Worm (Caenorhabditis elegans) whole organism, L1 larva: ENCODE measurements around the gene C54C6.4.

Experiments
- C34B4.2 ChIP-seq: sonication (generic microtip); optimal IDR thresholded peaks from 2 replicates; lab custom pipeline; 2017; ENCODE audit warnings: mild to moderate bottlenecking, missing genetic modification characterization, missing compliant biosample characterization
- F16B12.6 ChIP-seq: fragments of 150-350 bp; optimal IDR thresholded peaks from 2 replicates; lab custom pipeline; 2014; ENCODE audit warnings: missing biosample characterization, missing genetic modification characterization
- aha-1 ChIP-seq: fragments of 150-350 bp; optimal IDR thresholded peaks from 2 replicates; lab custom pipeline; 2014; ENCODE audit warnings: missing biosample characterization, missing genetic modification characterization
- alr-1 ChIP-seq: fragments of 200-800 bp; sonication (Bioruptor generic); optimal IDR thresholded peaks from 2 replicates; lab custom pipeline; 2018; ENCODE audit warnings: borderline replicate concordance, mild to moderate bottlenecking, missing genetic modification characterization, missing compliant biosample characterization
- blmp-1 ChIP-seq: fragments of 150-350 bp; optimal IDR thresholded peaks from 2 replicates; lab custom pipeline; 2014; ENCODE audit warnings: missing biosample characterization, missing genetic modification characterization
- ceh-82 ChIP-seq, 3 experiments: fragments of 150-350 bp in 1 of 3; sonication (generic microtip) in 2 of 3; optimal IDR thresholded peaks; 2 replicates each; lab custom pipeline; 2014 to 2017; ENCODE audit warnings: missing biosample characterization in 3 of 3, missing genetic modification characterization in 3 of 3
- ceh-88 ChIP-seq: fragments of 200-800 bp; sonication (Bioruptor generic); IDR thresholded peaks from 2 replicates; pipeline ENCODE4 v1.3.6; 2022; ENCODE audit warnings: missing genetic modification characterization, missing compliant biosample characterization
- ceh-90 ChIP-seq: sonication (generic microtip); optimal IDR thresholded peaks from 2 replicates; lab custom pipeline; 2016; ENCODE audit warnings: missing genetic modification characterization, missing compliant biosample characterization
- dsc-1 ChIP-seq: sonication (generic microtip); optimal IDR thresholded peaks from 2 replicates; lab custom pipeline; 2016; ENCODE audit warnings: mild to moderate bottlenecking, missing genetic modification characterization, missing compliant biosample characterization
- efl-1 ChIP-seq, 4 experiments: fragments of 150-350 bp; optimal IDR thresholded peaks in 3 of 4; peaks in 1 of 4; 1 replicate in 1 of 4; 2 replicates in 3 of 4; lab custom pipeline; 2014; ENCODE audit warnings: missing biosample characterization in 2 of 4, missing genetic modification characterization in 2 of 4, missing genetic modification reagents in 2 of 4
- efl-3 ChIP-seq: fragments of 200-800 bp; sonication (Bioruptor generic); optimal IDR thresholded peaks from 2 replicates; lab custom pipeline; 2018; ENCODE audit warnings: mild to moderate bottlenecking, missing genetic modification characterization, missing compliant biosample characterization
- egl-27 ChIP-seq, 2 experiments: fragments of 150-350 bp in 1 of 2; sonication (generic microtip); optimal IDR thresholded peaks; 3 replicates each; lab custom pipeline; 2017 to 2018; ENCODE audit warnings: missing biosample characterization in 2 of 2, missing genetic modification characterization in 2 of 2, missing genetic modification reagents in 2 of 2
- elt-2 ChIP-seq: sonication (generic microtip); optimal IDR thresholded peaks from 2 replicates; lab custom pipeline; 2016; ENCODE audit warnings: missing genetic modification characterization, mild to moderate bottlenecking, inconsistent platforms, missing compliant biosample characterization, missing genetic modification reagents
- elt-3 ChIP-seq, 6 experiments: fragments of 150-350 bp in 1 of 6; sonication (generic microtip); optimal IDR thresholded peaks; 2 replicates each; lab custom pipeline; 2017 to 2018; ENCODE audit warnings: missing biosample characterization in 6 of 6, missing genetic modification characterization in 6 of 6, inconsistent platforms in 1 of 6
- ets-5 ChIP-seq: fragments of 200-800 bp; sonication (Bioruptor generic); IDR thresholded peaks from 2 replicates; pipeline ENCODE4 v1.3.6; 2022; ENCODE audit warnings: missing genetic modification characterization, missing compliant biosample characterization
- fkh-10 ChIP-seq: sonication (generic microtip); optimal IDR thresholded peaks from 2 replicates; lab custom pipeline; 2017; ENCODE audit warnings: missing biosample characterization, missing genetic modification reagents, missing genetic modification characterization
- fos-1 ChIP-seq: fragments of 150-350 bp; optimal IDR thresholded peaks from 2 replicates; lab custom pipeline; 2014; ENCODE audit warnings: missing biosample characterization, missing genetic modification characterization
- irx-1 ChIP-seq: sonication (generic microtip); optimal IDR thresholded peaks from 2 replicates; lab custom pipeline; 2016; ENCODE audit warnings: missing genetic modification characterization, missing compliant biosample characterization
- jun-1 ChIP-seq: fragments of 150-350 bp; optimal IDR thresholded peaks from 2 replicates; lab custom pipeline; 2014; ENCODE audit warnings: missing biosample characterization, missing genetic modification reagents, missing genetic modification characterization
- lin-15B ChIP-seq: fragments of 150-350 bp; sonication (generic microtip); optimal IDR thresholded peaks from 3 replicates; lab custom pipeline; 2014; ENCODE audit warnings: missing biosample characterization, missing genetic modification characterization
- lin-35 ChIP-seq, 2 experiments: fragments of 150-350 bp; optimal IDR thresholded peaks; 2 replicates each; lab custom pipeline; 2014; ENCODE audit warnings: missing biosample characterization in 2 of 2, missing genetic modification characterization in 2 of 2, missing genetic modification reagents in 2 of 2
- lin-39 ChIP-seq: fragments of 150-350 bp; optimal IDR thresholded peaks from 2 replicates; lab custom pipeline; 2014; ENCODE audit warnings: missing biosample characterization, missing genetic modification reagents, missing genetic modification characterization
- lir-3 ChIP-seq: sonication (generic microtip); optimal IDR thresholded peaks from 2 replicates; lab custom pipeline; 2016; ENCODE audit warnings: mild to moderate bottlenecking, missing genetic modification characterization, moderate library complexity, missing compliant biosample characterization; ENCODE audit not compliant: poor library complexity
- lsy-2 ChIP-seq, 2 experiments: fragments of 150-350 bp; optimal IDR thresholded peaks; 2 replicates each; lab custom pipeline; 2014; ENCODE audit warnings: missing biosample characterization in 2 of 2, missing genetic modification characterization in 2 of 2
- mef-2 ChIP-seq: fragments of 150-350 bp; optimal IDR thresholded peaks from 2 replicates; lab custom pipeline; 2014; ENCODE audit warnings: missing biosample characterization, missing genetic modification characterization
- mep-1 ChIP-seq: fragments of 150-350 bp; optimal IDR thresholded peaks from 2 replicates; lab custom pipeline; 2014; ENCODE audit warnings: missing biosample characterization, missing genetic modification characterization
- nhr-11 ChIP-seq: fragments of 150-350 bp; optimal IDR thresholded peaks from 2 replicates; lab custom pipeline; 2014; ENCODE audit warnings: missing biosample characterization, missing genetic modification characterization
- nhr-12 ChIP-seq: sonication (generic microtip); optimal IDR thresholded peaks from 2 replicates; lab custom pipeline; 2017; ENCODE audit warnings: missing biosample characterization, missing genetic modification characterization
- nhr-20 ChIP-seq: sonication (generic microtip); optimal IDR thresholded peaks from 2 replicates; lab custom pipeline; 2016; ENCODE audit warnings: mild to moderate bottlenecking, missing genetic modification characterization, missing compliant biosample characterization
- nhr-47 ChIP-seq: sonication (generic microtip); optimal IDR thresholded peaks from 2 replicates; lab custom pipeline; 2016; ENCODE audit warnings: mild to moderate bottlenecking, missing genetic modification characterization, moderate library complexity, missing compliant biosample characterization
- nhr-71 ChIP-seq: sonication (generic microtip); optimal IDR thresholded peaks from 2 replicates; lab custom pipeline; 2016; ENCODE audit warnings: mild to moderate bottlenecking, missing genetic modification characterization, moderate library complexity, missing compliant biosample characterization
- nhr-85 ChIP-seq: sonication (generic microtip); peaks from one replicate; lab custom pipeline; 2016; ENCODE audit warnings: missing genetic modification characterization, inconsistent platforms, missing compliant biosample characterization
- pag-3 ChIP-seq: sonication (generic microtip); optimal IDR thresholded peaks from 2 replicates; lab custom pipeline; 2017; ENCODE audit warnings: missing genetic modification characterization, mild to moderate bottlenecking, missing compliant biosample characterization, antibody characterized with exemption, borderline replicate concordance; ENCODE audit not compliant: insufficient read depth
- pax-3 ChIP-seq: fragments of 200-800 bp; sonication (Bioruptor generic); optimal IDR thresholded peaks from 2 replicates; lab custom pipeline; 2018; ENCODE audit warnings: mild to moderate bottlenecking, missing genetic modification characterization, moderate library complexity, missing compliant biosample characterization
- pqm-1 ChIP-seq: sonication (generic microtip); optimal IDR thresholded peaks from 3 replicates; lab custom pipeline; 2017; ENCODE audit warnings: missing biosample characterization, missing genetic modification characterization
- snpc-4 ChIP-seq: fragments of 150-350 bp; optimal IDR thresholded peaks from 2 replicates; lab custom pipeline; 2014; ENCODE audit warnings: missing biosample characterization, missing genetic modification characterization
- snu-23 ChIP-seq: sonication (generic microtip); optimal IDR thresholded peaks from 2 replicates; lab custom pipeline; 2016; ENCODE audit warnings: missing genetic modification characterization, missing compliant biosample characterization
- sox-4 ChIP-seq: sonication (generic microtip); optimal IDR thresholded peaks from 2 replicates; lab custom pipeline; 2016; ENCODE audit warnings: missing genetic modification characterization, missing compliant biosample characterization
- sptf-1 ChIP-seq: fragments of 150-350 bp; optimal IDR thresholded peaks from 2 replicates; lab custom pipeline; 2014; ENCODE audit warnings: missing biosample characterization, missing genetic modification characterization
- sup-37 ChIP-seq: fragments of 200-800 bp; sonication (Bioruptor generic); optimal IDR thresholded peaks from 2 replicates; lab custom pipeline; 2018; ENCODE audit warnings: mild to moderate bottlenecking, missing genetic modification characterization, missing compliant biosample characterization
- swsn-7 ChIP-seq: sonication (generic microtip); optimal IDR thresholded peaks from 2 replicates; lab custom pipeline; 2016; ENCODE audit warnings: missing genetic modification characterization, missing compliant biosample characterization
- tlp-1 ChIP-seq: fragments of 150-350 bp; optimal IDR thresholded peaks from 2 replicates; lab custom pipeline; 2014; ENCODE audit warnings: missing biosample characterization, missing genetic modification characterization
- unc-62 ChIP-seq: fragments of 150-350 bp; optimal IDR thresholded peaks from 2 replicates; lab custom pipeline; 2014; ENCODE audit warnings: missing biosample characterization, missing genetic modification reagents, missing genetic modification characterization
- unc-86 ChIP-seq: sonication (generic microtip); optimal IDR thresholded peaks from 2 replicates; lab custom pipeline; 2016; ENCODE audit warnings: missing genetic modification characterization, missing compliant biosample characterization
- xbp-1 ChIP-seq: sonication (generic microtip); optimal IDR thresholded peaks from 2 replicates; lab custom pipeline; 2016; ENCODE audit warnings: missing genetic modification characterization, missing compliant biosample characterization
- zag-1 ChIP-seq: fragments of 150-350 bp; optimal IDR thresholded peaks from 2 replicates; lab custom pipeline; 2014; ENCODE audit warnings: missing biosample characterization, missing genetic modification characterization
- zip-4 ChIP-seq: fragments of 200-800 bp; sonication (Bioruptor generic); optimal IDR thresholded peaks from 2 replicates; lab custom pipeline; 2018; ENCODE audit warnings: mild to moderate bottlenecking, missing genetic modification characterization, moderate library complexity, missing compliant biosample characterization
- ztf-4 ChIP-seq: fragments of 150-350 bp; optimal IDR thresholded peaks from 2 replicates; lab custom pipeline; 2014; ENCODE audit warnings: missing biosample characterization, missing genetic modification characterization

Gene C54C6.4

ce11 chrIII:3553349-3553748 is at the start of gene C54C6.4:
Gene C54C6.4 (plus strand): TSS chrIII:3553649.
- no peak for TF ChIP-seq ztf-4 (tag; lab: Kevin White, UChicago)
- no peak for TF ChIP-seq efl-1 (optimal IDR thresholded peaks at IDR 0.05; lab: Kevin White, UChicago)
- TF ChIP-seq efl-1 (GFP tag; optimal IDR thresholded peaks at IDR 0.05 in 1 of 2; lab: Kevin White, UChicago), result peak in 1 of 2 experiments; percentile 16

- TF ChIP-seq efl-1 (optimal IDR thresholded peaks at IDR 0.05; lab: Kevin White, UChicago) (no peak), efl-1 (GFP tag; optimal IDR thresholded peaks at IDR 0.05 in 1 of 2; lab: Kevin White, UChicago) (peak in 1 of 2 experiments; percentile 75), efl-3 (GFP tag; lab: Kevin White, UChicago) (no peak)
- TF ChIP-seq, all 84 proteins: peak for 1
These were observed 49.2 kb upstream of the C54C6.4 start for ce11 chrIII:3504239-3504638.

ce11 chrIII:3505051-3505548 is 48.3 kb upstream of the C54C6.4 start, which contains the start of gene lias-1:
Gene lias-1 (minus strand): TSS chrIII:3505101.
- TF ChIP-seq pqm-1, result no peak
- no peak for TF ChIP-seq zip-4
- no peak for TF ChIP-seq elt-2 (tag; lab: Kevin White, UChicago)
- TF ChIP-seq fos-1 (tag; lab: Kevin White, UChicago), result peak; percentile 70
- peak; percentile 48 for TF ChIP-seq ztf-4 (tag; lab: Kevin White, UChicago)
- peak; percentile 75 for TF ChIP-seq nhr-85 (tag; lab: Kevin White, UChicago)
- TF ChIP-seq ceh-88, result no peak
- peak; percentile 81 for TF ChIP-seq xbp-1 (tag; lab: Kevin White, UChicago)
- TF ChIP-seq lsy-2 (tag; optimal IDR thresholded peaks at IDR 0.05; lab: Kevin White, UChicago), result peak; percentile 97 to 98
- peak; percentile 83 for TF ChIP-seq nhr-71 (tag; lab: Kevin White, UChicago)
- no peak for TF ChIP-seq sox-4
- TF ChIP-seq mep-1, result peak; percentile 89
- TF ChIP-seq jun-1 (tag; lab: Kevin White, UChicago), result peak; percentile 81
- peak; percentile 69 for TF ChIP-seq nhr-20 (tag; lab: Kevin White, UChicago)
- peak; percentile 88 to 92 for TF ChIP-seq lin-35 (GFP tag; optimal IDR thresholded peaks at IDR 0.05; lab: Kevin White, UChicago)
- TF ChIP-seq C34B4.2 (tag; lab: Kevin White, UChicago), result no peak
- no peak for TF ChIP-seq sptf-1 (tag; lab: Kevin White, UChicago)
- TF ChIP-seq aha-1 (tag; lab: Kevin White, UChicago), result no peak
- TF ChIP-seq elt-3 (tag; optimal IDR thresholded peaks at IDR 0.05; lab: Kevin White, UChicago), result peak in 3 of 6 experiments; percentile 36 to 83 (median 82)
- no peak for TF ChIP-seq nhr-11
- peak; percentile 43 for TF ChIP-seq unc-86 (tag; lab: Kevin White, UChicago)
- peak; percentile 66 for TF ChIP-seq fkh-10 (GFP tag; lab: Kevin White, UChicago)
- TF ChIP-seq nhr-47 (tag; lab: Kevin White, UChicago), result peak; percentile 83
- no peak for TF ChIP-seq sup-37 (GFP tag; lab: Kevin White, UChicago)
- TF ChIP-seq nhr-12 (tag; lab: Kevin White, UChicago), result no peak
- no peak for TF ChIP-seq lin-39 (tag; lab: Kevin White, UChicago)
- TF ChIP-seq zag-1 (tag; lab: Kevin White, UChicago), result no peak
- TF ChIP-seq swsn-7, result peak; percentile 73
- no peak for TF ChIP-seq ceh-90 (tag; lab: Kevin White, UChicago)
- peak; percentile 79 to 95 (median 86) for TF ChIP-seq ceh-82 (tag; optimal IDR thresholded peaks at IDR 0.05; lab: Kevin White, UChicago)
- no peak for TF ChIP-seq mef-2
- TF ChIP-seq irx-1 (tag; lab: Kevin White, UChicago), result peak; percentile 57
- TF ChIP-seq pag-3 (tag; lab: Kevin White, UChicago), result no peak
- TF ChIP-seq tlp-1, result no peak
- TF ChIP-seq dsc-1 (tag; lab: Kevin White, UChicago), result peak; percentile 50
- TF ChIP-seq egl-27 (tag; optimal IDR thresholded peaks at IDR 0.05; lab: Kevin White, UChicago), result peak in 1 of 2 experiments; percentile 39
- no peak for TF ChIP-seq pax-3 (tag; lab: Kevin White, UChicago)
- peak; percentile 71 for TF ChIP-seq snpc-4 (tag; lab: Kevin White, UChicago)
- peak; percentile 81 for TF ChIP-seq lin-15B (tag; lab: Kevin White, UChicago)
- TF ChIP-seq lir-3, result no peak
- no peak for TF ChIP-seq unc-62 (GFP tag; lab: Kevin White, UChicago)
- TF ChIP-seq blmp-1 (tag; lab: Kevin White, UChicago), result peak; percentile 53
- peak; percentile 90 for TF ChIP-seq snu-23 (GFP tag; lab: Kevin White, UChicago)
- peak; percentile 99 for TF ChIP-seq F16B12.6 (tag; lab: Kevin White, UChicago)
- TF ChIP-seq ets-5 (GFP tag; lab: Robert Waterston, UW), result no peak
- TF ChIP-seq alr-1, result no peak
